Worm (Caenorhabditis elegans): ENCODE measurements around the gene elk-2.
"Not testable (repeated sequence)": the region's sequence is repeated elsewhere in the genome, so short reads cannot be mapped to it uniquely, and the experiment has no call there.

Gene elk-2

DNA sequence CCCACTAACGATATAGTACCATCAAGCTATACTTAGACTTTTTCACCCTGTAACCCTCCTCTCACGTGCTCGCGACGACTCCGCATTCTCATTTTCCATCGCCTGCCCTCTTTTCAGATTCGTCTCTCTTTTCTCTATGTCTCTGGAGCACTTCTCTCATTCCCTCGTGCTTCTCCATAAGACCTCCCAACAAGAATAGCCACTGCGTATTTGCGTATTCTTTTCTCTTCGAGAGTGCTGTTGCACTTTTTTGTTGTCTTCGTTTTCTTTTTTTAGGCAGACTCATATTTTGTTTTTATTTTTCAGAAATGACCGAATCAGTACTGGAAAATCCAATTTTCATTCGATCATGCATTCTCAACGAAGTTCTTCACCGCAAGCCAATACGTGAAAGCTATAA is 8.3 kb upstream of the elk-2 start, which contains the start of gene fbxa-222:
Gene fbxa-222, plus strand, starts transcription at position 301 of the 400 bp plus-strand sequence.
- TF ChIP-seq xnd-1 (tag; optimal IDR thresholded peaks at IDR 0.05), result no peak
- TF ChIP-seq nhr-90 (tag; optimal IDR thresholded peaks at IDR 0.05), result no peak
- TF ChIP-seq ets-4 (GFP tag; optimal IDR thresholded peaks at IDR 0.05), result no peak
- no peak for TF ChIP-seq F33H1.4 (GFP tag; IDR thresholded peaks at IDR 0.05)
- TF ChIP-seq B0019.2 (GFP tag; conservative IDR thresholded peaks at IDR 0.05), result no peak
- no peak for TF ChIP-seq hmg-20 (GFP tag; IDR thresholded peaks at IDR 0.05)
- no peak for TF ChIP-seq bed-2 (GFP tag; IDR thresholded peaks at IDR 0.05)

DNA sequence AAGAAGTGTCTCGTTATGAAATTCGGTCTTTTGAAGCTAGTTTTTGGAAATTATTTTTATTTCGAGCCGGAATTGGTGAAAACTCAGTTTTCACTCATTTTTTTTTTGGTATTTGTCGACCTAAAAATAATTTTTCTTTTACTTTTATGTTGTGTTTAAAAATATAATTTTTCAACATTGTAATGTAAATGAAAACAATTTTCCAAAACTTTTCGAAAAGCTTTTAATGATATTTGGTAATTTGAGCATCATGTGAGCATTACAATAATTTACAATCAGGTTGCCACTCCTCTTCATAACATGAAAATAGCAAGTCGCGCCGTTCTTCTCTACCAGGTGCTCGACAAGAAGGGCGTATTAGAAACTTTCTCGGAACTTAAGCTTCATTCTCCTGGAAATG is 5.6 kb upstream of the elk-2 start, which contains the start of gene fbxa-221:
Gene fbxa-221, plus strand, starts transcription at position 301 of the 400 bp plus-strand sequence.
- not testable (repeated sequence) for TF ChIP-seq nfya-1 (tag; optimal IDR thresholded peaks at IDR 0.05; ENCODE audit: borderline replicate concordance, insufficient read depth); pha-4 (tag; optimal IDR thresholded peaks at IDR 0.05); lsl-1 (GFP tag; optimal IDR thresholded peaks at IDR 0.05)

DNA sequence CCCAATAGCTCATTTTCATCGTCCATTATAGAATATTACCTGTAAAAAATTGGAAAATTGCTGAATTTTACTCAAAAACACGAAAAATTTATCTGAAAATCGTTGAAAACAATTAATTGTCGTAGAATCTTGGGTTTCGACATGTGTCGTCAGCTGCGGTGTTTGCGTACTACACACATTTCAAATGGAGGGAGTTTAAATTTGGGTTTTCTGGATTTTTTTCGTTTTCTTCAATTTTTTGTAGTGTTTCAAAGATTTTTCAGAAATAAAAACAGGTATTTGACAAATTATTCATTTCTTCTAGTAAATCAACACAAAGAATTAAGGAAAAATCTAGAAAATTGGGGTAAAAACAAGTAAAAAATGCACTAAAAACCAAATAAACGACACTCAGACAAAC is 4.1 kb downstream of the elk-2 start, which contains the start of gene Y73B3A.4:
Gene Y73B3A.4, minus strand, starts transcription at position 41 of the 400 bp plus-strand sequence.
- 0 out of 2 replicates have a peak, but pooled peaks have one; percentile 12 for TF ChIP-seq D2030.7 (GFP tag; IDR thresholded peaks at IDR 0.05)
- TF ChIP-seq F33H1.4 (GFP tag; IDR thresholded peaks at IDR 0.05), result 0 out of 2 replicates have a peak, but pooled peaks have one; percentile 20

DNA sequence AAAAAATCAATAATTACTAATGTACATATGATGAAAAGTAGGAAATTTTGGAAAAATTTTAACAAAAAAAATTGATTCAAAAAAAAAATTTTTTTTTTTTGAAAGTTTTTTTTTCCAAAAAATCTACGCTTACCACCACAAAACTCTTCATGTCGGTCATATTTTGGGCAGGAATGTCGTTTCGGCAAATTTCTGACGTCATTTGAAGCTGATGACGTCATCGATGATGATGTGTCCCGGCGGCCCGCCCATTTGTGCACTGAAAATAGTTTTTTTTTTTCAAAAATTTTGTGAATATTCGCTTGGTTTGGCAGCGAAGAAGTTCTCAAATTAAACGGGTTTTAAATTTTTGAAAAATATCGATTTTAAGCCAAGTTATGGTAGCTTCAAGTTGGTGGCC is 19.9 kb downstream of the elk-2 start:
- TF ChIP-seq fkh-3 (tag; optimal IDR thresholded peaks at IDR 0.05), result no peak
- TF ChIP-seq ceh-40 (GFP tag; IDR thresholded peaks at IDR 0.05), result no peak
- TF ChIP-seq cebp-1 (GFP tag; IDR thresholded peaks at IDR 0.05), result no peak
- no peak for TF ChIP-seq cebp-1 (tag; optimal IDR thresholded peaks at IDR 0.05)
- TF ChIP-seq ekl-4 (GFP tag; IDR thresholded peaks at IDR 0.05), result no peak
- no peak for TF ChIP-seq tlf-1 (GFP tag; optimal IDR thresholded peaks at IDR 0.05)
- no peak for TF ChIP-seq zim-3 (tag; optimal IDR thresholded peaks at IDR 0.05)
- TF ChIP-seq Y53F4B.3 (GFP tag; IDR thresholded peaks at IDR 0.05), result no peak
- TF ChIP-seq Y67H2A.10 (GFP tag; conservative IDR thresholded peaks at IDR 0.05), result no peak
- no peak for TF ChIP-seq F22D6.2 (tag; optimal IDR thresholded peaks at IDR 0.05)
- TF ChIP-seq lin-26 (GFP tag; IDR thresholded peaks at IDR 0.05), result no peak
- no peak for TF ChIP-seq F55B11.4 (tag; optimal IDR thresholded peaks at IDR 0.05; ENCODE audit: borderline replicate concordance, insufficient read depth)
- no peak for TF ChIP-seq F57A8.1 (GFP tag; optimal IDR thresholded peaks at IDR 0.05)
- TF ChIP-seq mcd-1 (GFP tag; IDR thresholded peaks at IDR 0.05), result no peak
- TF ChIP-seq ztf-28 (GFP tag; IDR thresholded peaks at IDR 0.05), result no peak
- TF ChIP-seq sptf-2 (GFP tag; optimal IDR thresholded peaks at IDR 0.05), result no peak
- no peak for TF ChIP-seq nfya-2 (GFP tag; IDR thresholded peaks at IDR 0.05)

DNA sequence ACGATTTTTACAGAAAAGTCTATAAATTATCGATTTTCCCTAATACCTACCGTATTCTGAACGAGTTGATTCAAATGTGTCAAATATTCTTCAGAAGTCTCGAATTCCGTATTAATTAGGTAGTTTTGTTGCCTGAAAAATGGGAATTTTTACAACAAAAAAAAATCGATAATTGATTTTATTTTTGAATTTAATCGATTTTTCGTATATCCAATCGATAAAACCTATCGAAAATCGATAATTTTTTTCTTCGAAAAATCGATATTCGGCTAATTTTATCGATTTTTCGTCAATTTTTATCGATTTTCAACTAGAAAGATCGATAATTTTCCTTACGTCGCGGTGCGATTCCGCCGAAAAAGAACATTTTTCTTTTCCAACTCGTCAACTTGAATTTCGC is 24.2 kb downstream of the elk-2 start:
- no peak for TF ChIP-seq mxl-1 (tag; optimal IDR thresholded peaks at IDR 0.05)
- no peak for TF ChIP-seq C06A6.2 (GFP tag; conservative IDR thresholded peaks at IDR 0.05)
- no peak for TF ChIP-seq xnd-1 (tag; optimal IDR thresholded peaks at IDR 0.05)
- no peak for TF ChIP-seq hsf-1 (GFP tag; IDR thresholded peaks at IDR 0.05)
- no peak for TF ChIP-seq B0019.2 (GFP tag; conservative IDR thresholded peaks at IDR 0.05)
- no peak for TF ChIP-seq ama-1 (optimal IDR thresholded peaks at IDR 0.05)
- TF ChIP-seq ama-1 (GFP tag; optimal IDR thresholded peaks at IDR 0.05), result no peak
- TF ChIP-seq ztf-22 (GFP tag; optimal IDR thresholded peaks at IDR 0.05), result no peak
- TF ChIP-seq sptf-2 (GFP tag; optimal IDR thresholded peaks at IDR 0.05), result no peak
- no peak for TF ChIP-seq attf-5 (GFP tag; optimal IDR thresholded peaks at IDR 0.05)
